Worm (Caenorhabditis elegans) whole organism, L4/young adult: ENCODE measurements around the gene F53B1.2.

Experiments
- W03F9.2 ChIP-seq: fragments of 150-350 bp; optimal IDR thresholded peaks from 2 replicates; lab custom pipeline; 2014; ENCODE audit warnings: missing biosample characterization, missing genetic modification characterization
- dao-5 ChIP-seq: sonication (generic microtip); optimal IDR thresholded peaks from 2 replicates; lab custom pipeline; 2016; ENCODE audit warnings: missing genotype, missing genetic modification characterization, moderate library complexity, missing compliant biosample characterization
- him-1 ChIP-seq: sonication (generic microtip); optimal IDR thresholded peaks from 2 replicates; lab custom pipeline; 2016; ENCODE audit warnings: missing genotype, missing genetic modification reagents, missing genetic modification characterization, missing compliant biosample characterization

Gene F53B1.2

ce11 chrX:2120961-2121360 is 12.2 kb downstream of the F53B1.2 start, which contains the start of gene gpa-5:
gpa-5 (minus strand) TSS chrX:2121061.
- TF ChIP-seq W03F9.2 (tag; lab: Kevin White, UChicago): no peak
- TF ChIP-seq dao-5 (tag; lab: Kevin White, UChicago): no peak
- no peak for TF ChIP-seq him-1 (tag; lab: Kevin White, UChicago)

ce11 chrX:2130141-2130540 is 21.4 kb downstream of the F53B1.2 start, which contains the start of gene F53B1.8:
F53B1.8 (minus strand) TSS chrX:2130241.
- TF ChIP-seq him-1 (tag; lab: Kevin White, UChicago) (no peak), W03F9.2 (tag; lab: Kevin White, UChicago) (no peak), dao-5 (tag; lab: Kevin White, UChicago) (no peak)

DNA sequence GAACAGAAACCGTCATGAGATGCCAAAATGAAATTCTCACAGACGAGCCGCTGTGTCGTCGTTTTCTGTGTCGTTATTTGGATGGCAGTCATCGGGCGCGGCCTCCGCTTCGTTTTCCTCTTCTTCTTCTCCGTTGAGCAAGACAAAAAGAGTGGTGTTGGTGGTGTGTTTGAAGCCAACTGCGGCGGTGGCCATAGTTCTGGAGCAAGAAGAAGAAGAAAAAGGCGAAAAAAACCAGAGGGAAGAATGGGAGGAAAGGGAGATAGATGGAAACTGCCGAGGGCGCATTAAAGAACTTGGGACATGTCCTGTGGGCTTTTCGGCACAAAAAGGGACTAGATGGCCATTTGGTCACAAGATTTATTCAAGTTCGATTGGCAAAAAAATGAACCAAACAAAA is 22.9 kb downstream of the F53B1.2 start, which contains the start of gene F53B1.9:
Gene F53B1.9 (minus strand): TSS at position 195 of the 400 bp plus-strand sequence.
- TF ChIP-seq him-1 (tag; lab: Kevin White, UChicago): peak; percentile 10
- no peak for TF ChIP-seq dao-5 (tag; lab: Kevin White, UChicago)

DNA sequence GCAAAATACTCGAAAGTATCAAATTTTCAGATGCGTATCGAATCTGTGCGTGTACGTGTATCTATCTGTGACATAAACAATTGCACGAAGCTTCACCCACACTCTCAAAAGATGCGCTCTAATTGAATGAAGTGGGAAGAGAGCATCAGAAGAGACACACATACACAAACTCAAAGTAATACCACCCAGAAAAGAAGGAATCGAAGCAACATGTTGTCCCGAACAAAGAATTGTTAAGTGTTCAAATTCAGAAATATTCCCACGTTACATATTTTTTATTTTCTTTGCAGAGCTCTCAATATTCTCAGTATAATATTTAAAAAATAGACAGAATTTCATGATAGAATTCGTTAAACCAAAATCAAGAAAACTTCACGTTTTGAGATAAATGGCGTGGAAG is 28.2 kb downstream of the F53B1.2 start:
- TF ChIP-seq W03F9.2 (tag; lab: Kevin White, UChicago) (no peak), him-1 (tag; lab: Kevin White, UChicago) (no peak), dao-5 (tag; lab: Kevin White, UChicago) (no peak)

DNA sequence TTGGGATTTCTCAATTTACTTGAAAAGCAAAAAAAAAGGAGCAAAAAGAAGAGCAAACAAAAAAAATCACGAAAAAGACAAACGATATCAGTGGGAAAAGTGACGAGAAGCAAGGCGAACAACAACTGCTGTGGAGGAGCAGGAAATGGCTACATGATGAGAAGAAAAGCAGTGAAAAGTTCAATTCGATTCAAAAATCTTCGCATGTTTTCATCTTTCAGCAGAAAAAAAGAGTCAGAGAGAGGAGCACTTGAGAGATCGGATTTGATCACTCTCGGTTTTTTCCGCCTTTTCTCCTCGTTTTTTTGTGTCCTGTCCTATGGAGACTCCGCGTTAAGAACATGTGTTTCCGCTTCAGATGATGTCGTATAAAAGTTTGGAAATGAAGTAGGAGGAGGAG is 30.1 kb downstream of the F53B1.2 start:
- TF ChIP-seq W03F9.2 (tag; lab: Kevin White, UChicago) (no peak), him-1 (tag; lab: Kevin White, UChicago) (no peak), dao-5 (tag; lab: Kevin White, UChicago) (no peak)

DNA sequence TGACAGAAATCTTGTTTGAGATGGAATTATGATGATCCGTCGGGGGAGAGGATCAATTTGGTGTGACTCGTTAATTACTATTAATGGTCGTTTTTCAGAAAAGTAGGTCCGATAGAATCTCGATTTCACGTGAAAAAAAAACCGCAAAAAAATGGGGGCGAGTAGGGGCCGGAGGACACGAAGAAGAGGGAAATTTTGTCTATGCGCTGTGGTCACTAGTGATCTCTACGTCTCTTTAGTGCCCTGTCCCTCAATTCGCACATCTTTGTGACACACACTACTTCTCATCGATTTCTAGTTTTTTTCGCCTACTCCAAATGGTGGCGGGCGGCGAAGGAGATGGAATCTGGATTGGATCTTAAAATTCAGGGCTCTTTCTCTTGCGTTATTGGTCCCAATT is 31.8 kb downstream of the F53B1.2 start:
- TF ChIP-seq dao-5 (tag; lab: Kevin White, UChicago) (no peak), W03F9.2 (tag; lab: Kevin White, UChicago) (no peak), him-1 (tag; lab: Kevin White, UChicago) (no peak)

ce11 chrX:2144236-2144635 is 35.5 kb downstream of the F53B1.2 start:
- no peak for TF ChIP-seq him-1 (tag; lab: Kevin White, UChicago)
- TF ChIP-seq W03F9.2 (tag; lab: Kevin White, UChicago): no peak
- TF ChIP-seq dao-5 (tag; lab: Kevin White, UChicago): no peak

DNA sequence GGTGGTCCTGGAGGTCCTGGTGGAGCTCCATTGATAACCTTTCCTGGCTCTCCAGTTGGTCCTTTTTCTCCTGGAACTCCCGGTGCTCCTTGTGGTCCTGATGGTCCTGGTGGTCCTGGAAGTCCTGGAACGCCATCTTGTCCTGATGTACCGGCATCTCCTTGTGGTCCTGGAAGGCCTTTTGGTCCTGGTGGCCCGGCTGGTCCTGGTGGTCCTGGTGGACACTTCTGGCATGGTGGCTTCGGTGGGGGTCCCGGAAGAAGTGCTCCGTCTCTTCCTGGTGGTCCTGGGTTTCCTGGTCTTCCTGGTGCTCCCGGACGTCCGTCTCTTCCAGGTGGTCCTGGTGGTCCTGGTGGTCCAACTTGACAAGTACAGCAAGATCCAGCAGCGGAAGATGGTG is 36.1 kb downstream of the F53B1.2 start:
- TF ChIP-seq dao-5 (tag; lab: Kevin White, UChicago) (no peak), W03F9.2 (tag; lab: Kevin White, UChicago) (no peak), him-1 (tag; lab: Kevin White, UChicago) (no peak)

ce11 chrX:2145629-2146028 is 36.8 kb downstream of the F53B1.2 start, which contains the start of gene dpy-3:
dpy-3 (minus strand) TSS chrX:2145647.
- no peak for TF ChIP-seq him-1 (tag; lab: Kevin White, UChicago)
- no peak for TF ChIP-seq W03F9.2 (tag; lab: Kevin White, UChicago)
- no peak for TF ChIP-seq dao-5 (tag; lab: Kevin White, UChicago)

DNA sequence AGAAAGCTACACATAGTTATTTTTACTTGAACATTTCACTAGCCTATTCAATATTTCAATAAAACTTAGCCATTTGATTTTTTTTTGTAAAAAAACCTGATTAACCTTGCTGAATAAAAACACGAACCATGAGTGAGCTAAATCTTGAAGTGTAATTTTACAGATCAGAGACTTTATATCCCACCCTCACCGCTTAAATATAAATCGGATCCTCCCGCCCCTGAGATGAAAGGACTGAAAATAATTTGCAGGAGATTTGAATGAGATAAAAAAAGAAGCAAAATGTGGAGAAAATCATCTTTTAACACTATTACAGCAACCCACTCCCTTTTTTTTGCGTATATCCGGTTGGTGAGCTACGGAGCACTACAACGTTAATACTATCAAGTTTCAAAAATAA is 41.2 kb downstream of the F53B1.2 start, which contains the start of gene npax-2:
Gene npax-2 (minus strand): TSS at position 101 of the 400 bp plus-strand sequence.
- no peak for TF ChIP-seq him-1 (tag; lab: Kevin White, UChicago)
- TF ChIP-seq W03F9.2 (tag; lab: Kevin White, UChicago): no peak
- no peak for TF ChIP-seq dao-5 (tag; lab: Kevin White, UChicago)

ce11 chrX:2152062-2152461 is 43.3 kb downstream of the F53B1.2 start:
- TF ChIP-seq him-1 (tag; lab: Kevin White, UChicago): no peak
- TF ChIP-seq dao-5 (tag; lab: Kevin White, UChicago): no peak
- no peak for TF ChIP-seq W03F9.2 (tag; lab: Kevin White, UChicago)

DNA sequence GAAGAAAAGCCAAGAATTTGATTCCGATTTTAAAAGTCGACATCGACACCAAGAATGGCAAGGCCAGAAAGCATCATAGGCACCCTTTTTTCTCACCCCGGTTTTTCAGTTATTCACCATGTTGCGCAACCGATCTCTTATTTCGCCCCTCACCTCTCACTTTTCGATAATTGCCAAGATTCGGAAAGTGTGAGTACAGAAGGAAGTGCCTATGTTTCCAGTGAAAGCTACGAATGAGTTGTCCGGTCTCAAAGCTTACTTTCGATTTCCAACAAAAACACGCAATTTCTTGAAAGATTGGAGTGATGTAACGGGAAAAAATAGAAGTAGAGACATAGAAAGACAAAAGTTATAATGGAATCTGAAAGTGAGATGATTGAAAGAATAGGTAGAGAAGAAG is 45.0 kb downstream of the F53B1.2 start:
- TF ChIP-seq W03F9.2 (tag; lab: Kevin White, UChicago) (no peak), him-1 (tag; lab: Kevin White, UChicago) (no peak), dao-5 (tag; lab: Kevin White, UChicago) (no peak)

DNA sequence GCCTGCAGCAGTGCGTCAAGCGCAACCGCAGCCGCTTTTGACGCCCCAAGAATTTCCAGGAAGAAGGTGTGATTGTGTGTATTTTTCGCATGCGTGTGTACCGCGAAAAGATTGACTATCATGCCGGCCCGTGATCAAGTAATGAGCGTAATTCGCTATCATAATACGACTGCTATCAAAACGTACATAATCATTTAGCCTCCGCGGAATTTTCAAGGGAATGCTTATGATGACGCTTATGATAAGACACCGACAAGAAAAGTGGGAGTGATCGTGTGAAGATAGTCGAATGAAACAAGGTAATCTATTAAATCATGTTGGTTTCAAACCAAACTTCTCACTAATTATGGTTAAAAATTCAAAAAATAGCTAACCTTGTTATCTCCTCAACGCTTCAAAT is 49.1 kb downstream of the F53B1.2 start:
- TF ChIP-seq dao-5 (tag; lab: Kevin White, UChicago) (no peak), W03F9.2 (tag; lab: Kevin White, UChicago) (no peak), him-1 (tag; lab: Kevin White, UChicago) (no peak)
